Worm (Caenorhabditis elegans) whole organism, young adult: Measurements from ENCODE around the gene C02B10.3.

ENCODE experiments used
- C17E4.6 ChIP-seq: fragments of 200-800 bp; sonication (Bioruptor generic); IDR thresholded peaks from 2 replicates; pipeline ENCODE4 v1.3.6; 2022; ENCODE audit warnings: missing genetic modification reagents, missing genetic modification characterization, missing compliant biosample characterization
- hlh-12 ChIP-seq: sonication (generic microtip); optimal IDR thresholded peaks from 2 replicates; lab custom pipeline; 2016; ENCODE audit warnings: missing genetic modification characterization, missing compliant biosample characterization
- nfya-1 ChIP-seq: sonication (generic microtip); optimal IDR thresholded peaks from 2 replicates; lab custom pipeline; 2017; ENCODE audit warnings: antibody characterized with exemption, missing compliant biosample characterization, missing genetic modification characterization, borderline replicate concordance; ENCODE audit not compliant: insufficient read depth

DNA sequence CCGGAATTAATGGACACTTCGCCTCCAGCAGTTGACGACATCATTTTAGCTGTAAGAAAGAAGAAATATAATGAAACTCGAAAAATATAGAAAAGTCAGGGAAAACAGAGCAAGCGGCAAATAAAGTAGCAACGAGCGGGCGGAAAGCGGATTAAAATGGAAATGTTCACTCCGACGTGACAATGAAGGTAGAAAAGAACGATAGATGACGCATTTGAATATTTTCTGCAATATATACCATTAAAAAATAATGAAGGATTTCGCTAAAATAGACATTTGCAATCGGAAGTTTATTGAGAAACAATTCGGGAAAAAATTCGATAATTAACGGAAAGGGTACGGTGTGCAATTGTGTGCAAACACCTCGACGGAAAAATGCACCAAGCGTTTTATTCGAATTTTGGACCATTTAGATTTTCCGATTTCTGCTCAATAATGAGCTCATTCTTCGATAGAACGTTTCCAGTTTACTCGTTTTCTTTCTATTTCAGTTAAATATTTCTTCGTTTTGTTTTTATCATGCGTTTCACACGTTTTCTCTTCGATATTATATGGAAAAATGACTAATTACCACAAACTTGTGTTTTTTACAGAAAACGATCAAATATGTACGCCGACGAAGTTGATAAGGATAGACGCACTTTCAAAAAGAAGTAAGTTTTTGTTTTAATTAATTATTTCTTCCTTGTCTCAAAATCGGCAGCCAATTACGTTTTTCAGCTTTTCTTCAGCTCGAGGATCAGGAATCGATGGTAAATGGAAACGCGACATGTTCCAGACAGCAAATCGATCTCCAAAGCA, 11.9 kb downstream of the C02B10.3 start, which contains the start of the genes snpn-1 and C02B10.4:
- TF ChIP-seq hlh-12: no peak
- TF ChIP-seq C17E4.6 (GFP tag; lab: Robert Waterston, UW): no peak
- TF ChIP-seq nfya-1 (tag; lab: Kevin White, UChicago): no peak
